Fruit fly (Drosophila melanogaster) whole organism, prepupa: Measurements from ENCODE around the gene Adgf-D.
A peak's percentile ranks its signal among the peaks of the same experiment; 100 is the strongest.

Source experiments
- Blimp-1 ChIP-seq: fragments of 200-800 bp; sonication (Bioruptor generic); optimal IDR thresholded peaks from 3 replicates; lab custom pipeline; 2017; ENCODE audit warnings: missing biosample characterization, missing genetic modification characterization, mild to moderate bottlenecking, moderate library complexity, missing genetic modification reagents
- CG10631 ChIP-seq: fragments of 200-800 bp; sonication (Bioruptor generic); optimal IDR thresholded peaks from 2 replicates; lab custom pipeline; 2016; ENCODE audit warnings: missing biosample characterization, missing genetic modification characterization
- CG10669 ChIP-seq: fragments of 200-800 bp; sonication (Bioruptor generic); optimal IDR thresholded peaks from 3 replicates; lab custom pipeline; 2018; ENCODE audit warnings: missing biosample characterization, mild to moderate bottlenecking, missing genetic modification characterization, moderate library complexity
- CG11294 ChIP-seq: fragments of 200-800 bp; sonication (Bioruptor generic); IDR thresholded peaks from 2 replicates; pipeline ENCODE4 v1.3.6; 2022; ENCODE audit warnings: missing biosample characterization, missing genetic modification characterization
- CG11762 ChIP-seq: fragments of 200-800 bp; sonication (Bioruptor generic); optimal IDR thresholded peaks from 3 replicates; lab custom pipeline; 2016; ENCODE audit warnings: missing biosample characterization, missing genetic modification characterization; ENCODE audit not compliant: insufficient read depth
- CG11902 ChIP-seq: fragments of 200-800 bp; sonication (Bioruptor generic); optimal IDR thresholded peaks from 3 replicates; lab custom pipeline; 2016; ENCODE audit warnings: missing biosample characterization, missing genetic modification characterization
- CG15336 ChIP-seq: fragments of 200-800 bp; sonication (Bioruptor generic); IDR thresholded peaks from 2 replicates; pipeline ENCODE4 v1.3.6; 2022; ENCODE audit warnings: missing biosample characterization, missing genetic modification characterization
- CG1621 ChIP-seq: fragments of 200-800 bp; sonication (Bioruptor generic); optimal IDR thresholded peaks from 3 replicates; lab custom pipeline; 2018; ENCODE audit warnings: missing biosample characterization, mild to moderate bottlenecking, missing genetic modification characterization
- CG16779 ChIP-seq: fragments of 200-800 bp; sonication (Bioruptor generic); optimal IDR thresholded peaks from 3 replicates; lab custom pipeline; 2017; ENCODE audit warnings: missing biosample characterization, mild to moderate bottlenecking, missing genetic modification characterization
- CG3032 ChIP-seq: fragments of 200-800 bp; optimal IDR thresholded peaks from 2 replicates; lab custom pipeline; 2019; ENCODE audit warnings: missing biosample characterization, mild to moderate bottlenecking, missing genetic modification characterization, moderate library complexity
- CG31627 ChIP-seq: fragments of 200-800 bp; sonication (Bioruptor generic); optimal IDR thresholded peaks from 3 replicates; lab custom pipeline; 2016; ENCODE audit warnings: missing biosample characterization, missing genetic modification characterization
- CG32006 ChIP-seq: fragments of 200-800 bp; sonication (Bioruptor generic); optimal IDR thresholded peaks from 3 replicates; lab custom pipeline; 2017; ENCODE audit warnings: missing biosample characterization, mild to moderate bottlenecking, missing genetic modification characterization
- CG34406 ChIP-seq: fragments of 200-800 bp; sonication (Bioruptor generic); optimal IDR thresholded peaks from 3 replicates; lab custom pipeline; 2016; ENCODE audit warnings: missing biosample characterization, missing genetic modification characterization
- CG4318 ChIP-seq: fragments of 200-800 bp; sonication (Bioruptor generic); optimal IDR thresholded peaks from 3 replicates; lab custom pipeline; 2017; ENCODE audit warnings: missing biosample characterization, mild to moderate bottlenecking, missing genetic modification characterization
- CG6276 ChIP-seq: fragments of 200-800 bp; sonication (Bioruptor generic); optimal IDR thresholded peaks from 2 replicates; lab custom pipeline; 2017; ENCODE audit warnings: missing biosample characterization, mild to moderate bottlenecking, missing genetic modification characterization
- CG6792 ChIP-seq: fragments of 200-800 bp; sonication (Bioruptor generic); optimal IDR thresholded peaks from 3 replicates; lab custom pipeline; 2016; ENCODE audit warnings: missing biosample characterization, missing genetic modification characterization
- CG6808 ChIP-seq: fragments of 200-800 bp; sonication (Bioruptor generic); optimal IDR thresholded peaks from 3 replicates; lab custom pipeline; 2017; ENCODE audit warnings: missing biosample characterization, missing genetic modification characterization, mild to moderate bottlenecking, moderate library complexity, missing genetic modification reagents
- CG6854 ChIP-seq: fragments of 200-800 bp; sonication (Bioruptor generic); optimal IDR thresholded peaks from 2 replicates; lab custom pipeline; 2017; ENCODE audit warnings: missing biosample characterization, mild to moderate bottlenecking, missing genetic modification characterization
- CG7368 ChIP-seq: fragments of 200-800 bp; sonication (Bioruptor generic); optimal IDR thresholded peaks from 3 replicates; lab custom pipeline; 2016; ENCODE audit warnings: missing biosample characterization, missing genetic modification characterization
- CG8119 ChIP-seq: fragments of 200-800 bp; sonication (Bioruptor generic); IDR thresholded peaks from 3 replicates; pipeline ENCODE4 v1.3.6; 2022; ENCODE audit warnings: missing biosample characterization, missing genetic modification characterization
- CG8319 ChIP-seq: fragments of 200-800 bp; sonication (Bioruptor generic); optimal IDR thresholded peaks from 3 replicates; lab custom pipeline; 2016; ENCODE audit warnings: missing biosample characterization, missing genetic modification characterization
- CG8632 ChIP-seq: fragments of 200-800 bp; sonication (Bioruptor generic); optimal IDR thresholded peaks from 3 replicates; lab custom pipeline; 2016; ENCODE audit warnings: missing biosample characterization, missing genetic modification characterization
- CG9139 ChIP-seq: fragments of 200-800 bp; sonication (Bioruptor generic); optimal IDR thresholded peaks from 3 replicates; lab custom pipeline; 2017; ENCODE audit warnings: missing biosample characterization, mild to moderate bottlenecking, missing genetic modification characterization
- Eip75B ChIP-seq: fragments of 200-800 bp; sonication (Bioruptor generic); optimal IDR thresholded peaks from 3 replicates; lab custom pipeline; 2016; ENCODE audit warnings: missing biosample characterization, missing genetic modification characterization
- Eip78C ChIP-seq: fragments of 200-800 bp; sonication (Bioruptor generic); peaks from one replicate; lab custom pipeline; 2016; ENCODE audit warnings: missing biosample characterization, missing genetic modification characterization
- Eip93F ChIP-seq: fragments of 200-800 bp; sonication (Bioruptor generic); optimal IDR thresholded peaks from 2 replicates; lab custom pipeline; 2016; ENCODE audit warnings: missing biosample characterization, mild to moderate bottlenecking, missing genetic modification characterization
- Ets96B ChIP-seq: fragments of 200-800 bp; optimal IDR thresholded peaks from 2 replicates; lab custom pipeline; 2019; ENCODE audit warnings: missing biosample characterization, mild to moderate bottlenecking, missing genetic modification characterization, moderate library complexity
- Gug ChIP-seq: fragments of 200-800 bp; sonication (Bioruptor generic); IDR thresholded peaks from 2 replicates; pipeline ENCODE4 v1.3.6; 2022; ENCODE audit warnings: missing biosample characterization, missing genetic modification characterization
- Hr38 ChIP-seq: sonication (Bioruptor generic); optimal IDR thresholded peaks from 2 replicates; lab custom pipeline; 2016; ENCODE audit warnings: missing biosample characterization, missing genetic modification characterization
- Hr39 ChIP-seq: fragments of 200-800 bp; sonication (Bioruptor generic); optimal IDR thresholded peaks from 2 replicates; lab custom pipeline; 2016; ENCODE audit warnings: missing biosample characterization, missing genetic modification characterization
- Lpt ChIP-seq: fragments of 200-800 bp; sonication (Bioruptor generic); optimal IDR thresholded peaks from 3 replicates; lab custom pipeline; 2016; ENCODE audit warnings: missing biosample characterization, missing genetic modification characterization
- OdsH ChIP-seq: fragments of 200-800 bp; sonication (Bioruptor generic); optimal IDR thresholded peaks from 3 replicates; lab custom pipeline; 2016; ENCODE audit warnings: missing biosample characterization, missing genetic modification characterization
- Sox14 ChIP-seq: fragments of 200-800 bp; sonication (Bioruptor generic); optimal IDR thresholded peaks from 3 replicates; lab custom pipeline; 2016; ENCODE audit warnings: missing biosample characterization, missing genetic modification characterization
- Sox15 ChIP-seq: fragments of 200-800 bp; sonication (Bioruptor generic); optimal IDR thresholded peaks from 3 replicates; lab custom pipeline; 2016; ENCODE audit warnings: missing biosample characterization, missing genetic modification characterization
- achi ChIP-seq: fragments of 200-800 bp; sonication (Bioruptor generic); optimal IDR thresholded peaks from 3 replicates; lab custom pipeline; 2016; ENCODE audit warnings: missing biosample characterization, missing genetic modification characterization
- acj6 ChIP-seq: fragments of 200-800 bp; sonication (Bioruptor generic); optimal IDR thresholded peaks from 3 replicates; lab custom pipeline; 2016; ENCODE audit warnings: missing biosample characterization, missing genetic modification characterization
- cyc ChIP-seq: fragments of 200-800 bp; sonication (Bioruptor generic); optimal IDR thresholded peaks from 3 replicates; lab custom pipeline; 2016; ENCODE audit warnings: missing biosample characterization, missing genetic modification characterization
- dac ChIP-seq: fragments of 200-800 bp; sonication (Bioruptor generic); optimal IDR thresholded peaks from 2 replicates; lab custom pipeline; 2017; ENCODE audit warnings: missing biosample characterization, mild to moderate bottlenecking, missing genetic modification characterization
- esn ChIP-seq: fragments of 200-800 bp; sonication (Bioruptor generic); optimal IDR thresholded peaks from 2 replicates; lab custom pipeline; 2016; ENCODE audit warnings: missing biosample characterization, mild to moderate bottlenecking, missing genetic modification characterization, moderate library complexity
- fd59A ChIP-seq: fragments of 200-800 bp; sonication (Bioruptor generic); optimal IDR thresholded peaks from 2 replicates; lab custom pipeline; 2017; ENCODE audit warnings: missing biosample characterization, mild to moderate bottlenecking, missing genetic modification characterization, missing genetic modification reagents
- fd85E ChIP-seq: fragments of 200-800 bp; sonication (Bioruptor generic); optimal IDR thresholded peaks from 3 replicates; lab custom pipeline; 2016; ENCODE audit warnings: missing biosample characterization, missing genetic modification characterization
- lz ChIP-seq: fragments of 200-800 bp; sonication (Bioruptor generic); optimal IDR thresholded peaks from 3 replicates; lab custom pipeline; 2016; ENCODE audit warnings: missing biosample characterization, missing genetic modification characterization
- pdm3 ChIP-seq: fragments of 200-800 bp; sonication (Bioruptor generic); optimal IDR thresholded peaks from 3 replicates; lab custom pipeline; 2016; ENCODE audit warnings: missing biosample characterization, missing genetic modification characterization
- salr ChIP-seq, 2 experiments: fragments of 200-800 bp; sonication (Bioruptor generic); optimal IDR thresholded peaks; 3 replicates each; lab custom pipeline; 2016 to 2018; ENCODE audit warnings: missing biosample characterization in 2 of 2, missing genetic modification characterization in 2 of 2, mild to moderate bottlenecking in 1 of 2
- spab ChIP-seq: fragments of 200-800 bp; sonication (Bioruptor generic); optimal IDR thresholded peaks from 2 replicates; lab custom pipeline; 2017; ENCODE audit warnings: missing biosample characterization, mild to moderate bottlenecking, missing genetic modification characterization, missing genetic modification reagents
- ss ChIP-seq, 2 experiments: fragments of 200-800 bp; sonication (Bioruptor generic); optimal IDR thresholded peaks; 2 replicates in 1 of 2; 3 replicates in 1 of 2; lab custom pipeline; 2017 to 2018; ENCODE audit warnings: mild to moderate bottlenecking in 2 of 2, missing biosample characterization in 2 of 2, missing genetic modification characterization in 2 of 2, moderate library complexity in 1 of 2

The Adgf-D gene

DNA sequence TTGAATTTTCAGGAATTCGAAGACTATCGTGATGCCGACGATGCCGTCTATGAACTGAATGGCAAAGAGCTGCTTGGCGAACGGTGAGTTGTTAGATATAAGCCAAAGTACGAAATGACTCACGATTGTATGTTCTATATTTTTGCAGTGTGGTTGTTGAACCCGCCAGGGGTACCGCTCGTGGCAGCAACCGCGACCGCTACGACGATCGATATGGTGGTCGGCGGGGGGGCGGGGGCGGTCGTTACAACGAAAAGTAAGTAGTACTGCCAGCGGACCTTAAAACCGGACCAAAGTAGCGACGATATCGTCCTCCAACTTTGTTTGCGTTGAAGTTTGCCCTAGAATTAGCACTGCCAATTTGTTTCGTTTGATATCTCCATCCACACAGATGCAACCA lies 43.1 kb downstream of the Adgf-D start:
- TF ChIP-seq Eip93F (GFP tag; lab: Kevin White, UChicago), result no peak
- TF ChIP-seq CG8632, result no peak
- TF ChIP-seq CG1621 (tag; lab: Kevin White, UChicago), result no peak
- TF ChIP-seq CG34406 (GFP tag; lab: Kevin White, UChicago), result no peak
- no peak for TF ChIP-seq ss (GFP tag; optimal IDR thresholded peaks at IDR 0.05; lab: Kevin White, UChicago)
- TF ChIP-seq Eip78C (GFP tag; lab: Kevin White, UChicago), result no peak
- no peak for TF ChIP-seq Hr38 (GFP tag; lab: Kevin White, UChicago)
- TF ChIP-seq CG15336 (GFP tag; lab: Robert Waterston, UW), result no peak
- no peak for TF ChIP-seq CG6276 (GFP tag; lab: Kevin White, UChicago)
- no peak for TF ChIP-seq CG10631 (GFP tag; lab: Kevin White, UChicago)
- TF ChIP-seq fd85E (GFP tag; lab: Kevin White, UChicago), result no peak
- TF ChIP-seq CG8319, result no peak
- TF ChIP-seq Eip75B (GFP tag; lab: Kevin White, UChicago), result no peak
- TF ChIP-seq CG10669 (GFP tag; lab: Kevin White, UChicago), result no peak
- no peak for TF ChIP-seq Hr39 (GFP tag; lab: Kevin White, UChicago)
- no peak for TF ChIP-seq CG4318 (GFP tag; lab: Kevin White, UChicago)
- no peak for TF ChIP-seq CG11902 (GFP tag; lab: Kevin White, UChicago)
- TF ChIP-seq CG11294 (GFP tag; lab: Robert Waterston, UW), result no peak

- TF ChIP-seq spab (no peak), Sox14 (GFP tag; lab: Kevin White, UChicago) (peak; percentile 48), CG7368 (GFP tag; lab: Kevin White, UChicago) (peak; percentile 52), CG11902 (GFP tag; lab: Kevin White, UChicago) (no peak), CG32006 (GFP tag; lab: Kevin White, UChicago) (peak; percentile 52), CG8119 (no peak), OdsH (GFP tag; lab: Kevin White, UChicago) (peak; percentile 42), salr (GFP tag; optimal IDR thresholded peaks at IDR 0.05; lab: Kevin White, UChicago) (peak; percentile 30 to 44), CG6808 (GFP tag; lab: Kevin White, UChicago) (peak; percentile 66), CG9139 (GFP tag; lab: Kevin White, UChicago) (peak; percentile 59), CG3032 (tag; lab: Kevin White, UChicago) (peak; percentile 7), CG4318 (GFP tag; lab: Kevin White, UChicago) (no peak), Hr39 (GFP tag; lab: Kevin White, UChicago) (peak; percentile 59), achi (GFP tag; lab: Kevin White, UChicago) (peak; percentile 99), fd59A (GFP tag; lab: Kevin White, UChicago) (peak; percentile 2), pdm3 (GFP tag; lab: Kevin White, UChicago) (peak; percentile 51), CG8319 (peak; percentile 22), cyc (peak; percentile 53), Ets96B (peak; percentile 3), Eip93F (GFP tag; lab: Kevin White, UChicago) (no peak), fd85E (GFP tag; lab: Kevin White, UChicago) (peak; percentile 64), CG8632 (peak; percentile 58), ss (GFP tag; optimal IDR thresholded peaks at IDR 0.05; lab: Kevin White, UChicago) (peak; percentile 68 to 84), CG10631 (GFP tag; lab: Kevin White, UChicago) (no peak), dac (no peak), Sox15 (GFP tag; lab: Kevin White, UChicago) (peak; percentile 26), CG16779 (tag; lab: Kevin White, UChicago) (peak; percentile 66), esn (GFP tag; lab: Kevin White, UChicago) (peak; percentile 75), Lpt (GFP tag; lab: Kevin White, UChicago) (no peak), Hr38 (GFP tag; lab: Kevin White, UChicago) (no peak), CG10669 (GFP tag; lab: Kevin White, UChicago) (peak; percentile 37), CG6854 (peak; percentile 83), Gug (GFP tag; lab: Robert Waterston, UW) (no peak), lz (GFP tag; lab: Kevin White, UChicago) (peak; percentile 68), CG6276 (GFP tag; lab: Kevin White, UChicago) (no peak), Blimp-1 (GFP tag; lab: Kevin White, UChicago) (peak; percentile 94), Eip78C (GFP tag; lab: Kevin White, UChicago) (peak; percentile 87), CG31627 (peak; percentile 66), CG11762 (no peak), acj6 (GFP tag; lab: Kevin White, UChicago) (peak; percentile 55), CG6792 (GFP tag; lab: Kevin White, UChicago) (peak; percentile 14), CG1621 (tag; lab: Kevin White, UChicago) (peak; percentile 61)
These were observed 44.1 kb downstream of the Adgf-D start, which contains the start of gene B52 for dm6 chr3R:13660924-13661659. TSS of gene B52 (plus strand) at chr3R:13661311.
